Fruit fly (Drosophila melanogaster) whole organism, embryonic: ENCODE measurements around the gene CG6937.
A peak's percentile ranks its signal among the peaks of the same experiment; 100 is the strongest.

Experiments
- Abd-B ChIP-seq: fragments of 200-800 bp; sonication (Bioruptor generic); optimal IDR thresholded peaks from 2 replicates; lab custom pipeline; 2018; ENCODE audit warnings: missing biosample characterization, mild to moderate bottlenecking, missing genetic modification characterization, moderate library complexity
- Aef1 ChIP-seq: fragments of 200-800 bp; sonication (Bioruptor generic); IDR thresholded peaks from 3 replicates; pipeline ENCODE4 v1.3.6; 2022; ENCODE audit warnings: missing biosample characterization, missing genetic modification characterization
- CG11093 ChIP-seq: fragments of 200-800 bp; sonication (Bioruptor generic); IDR thresholded peaks from 3 replicates; pipeline ENCODE4 v1.3.6; 2022; ENCODE audit warnings: missing biosample characterization, missing genetic modification characterization
- CG11398 ChIP-seq: fragments of 200-800 bp; sonication (Bioruptor generic); optimal IDR thresholded peaks from 2 replicates; lab custom pipeline; 2016; ENCODE audit warnings: missing biosample characterization, missing genetic modification characterization
- CG11695 ChIP-seq: fragments of 200-800 bp; sonication (Bioruptor generic); IDR thresholded peaks from 3 replicates; pipeline ENCODE4 v1.3.6; 2022; ENCODE audit warnings: missing biosample characterization, missing genetic modification characterization
- CG12104 ChIP-seq: fragments of 200-800 bp; sonication (Bioruptor generic); optimal IDR thresholded peaks from 3 replicates; lab custom pipeline; 2016; ENCODE audit warnings: missing biosample characterization, missing genetic modification characterization
- CG12299 ChIP-seq: fragments of 200-800 bp; sonication (Bioruptor generic); optimal IDR thresholded peaks from 2 replicates; lab custom pipeline; 2018; ENCODE audit warnings: missing biosample characterization, mild to moderate bottlenecking, missing genetic modification characterization
- CG12744 ChIP-seq: fragments of 200-800 bp; sonication (Bioruptor generic); optimal IDR thresholded peaks from 2 replicates; lab custom pipeline; 2016; ENCODE audit warnings: missing biosample characterization, missing genetic modification characterization
- CG1602 ChIP-seq: fragments of 200-800 bp; sonication (Bioruptor generic); optimal IDR thresholded peaks from 3 replicates; lab custom pipeline; 2016; ENCODE audit warnings: missing biosample characterization, missing genetic modification characterization
- CG16813 ChIP-seq: fragments of 200-800 bp; sonication (Bioruptor generic); IDR thresholded peaks from 3 replicates; pipeline ENCODE4 v1.3.6; 2022; ENCODE audit warnings: missing biosample characterization, missing genetic modification characterization; ENCODE audit not compliant: partially characterized antibody
- CG17612 ChIP-seq: fragments of 200-800 bp; sonication (Bioruptor generic); IDR thresholded peaks from 2 replicates; pipeline ENCODE4 v1.3.6; 2022; ENCODE audit warnings: missing biosample characterization, missing genetic modification characterization
- CG17912 ChIP-seq: fragments of 200-800 bp; sonication (Bioruptor generic); optimal IDR thresholded peaks from 2 replicates; lab custom pipeline; 2018; ENCODE audit warnings: missing biosample characterization, mild to moderate bottlenecking, missing genetic modification characterization
- CG31441 ChIP-seq: fragments of 200-800 bp; sonication (Bioruptor generic); IDR thresholded peaks from 2 replicates; pipeline ENCODE4 v1.3.6; 2022; ENCODE audit warnings: missing biosample characterization, missing genetic modification characterization
- CG34376 ChIP-seq: fragments of 200-800 bp; sonication (Bioruptor generic); optimal IDR thresholded peaks from 2 replicates; lab custom pipeline; 2018; ENCODE audit warnings: missing biosample characterization, mild to moderate bottlenecking, missing genetic modification characterization
- CG3847 ChIP-seq: fragments of 200-800 bp; sonication (Bioruptor generic); IDR thresholded peaks from 2 replicates; pipeline ENCODE4 v1.3.6; 2022; ENCODE audit warnings: missing biosample characterization, missing genetic modification characterization
- CG4617 ChIP-seq: fragments of 200-800 bp; sonication (Bioruptor generic); optimal IDR thresholded peaks from 3 replicates; lab custom pipeline; 2016; ENCODE audit warnings: missing biosample characterization, missing genetic modification characterization, borderline replicate concordance
- CG4707 ChIP-seq: fragments of 200-800 bp; sonication (Bioruptor generic); optimal IDR thresholded peaks from 2 replicates; lab custom pipeline; 2018; ENCODE audit warnings: missing biosample characterization, mild to moderate bottlenecking, missing genetic modification characterization, moderate library complexity
- CG6654 ChIP-seq: fragments of 200-800 bp; sonication (Bioruptor generic); optimal IDR thresholded peaks from 2 replicates; lab custom pipeline; 2017; ENCODE audit warnings: missing biosample characterization, mild to moderate bottlenecking, missing genetic modification characterization
- CG6683 ChIP-seq: fragments of 200-800 bp; sonication (Bioruptor generic); optimal IDR thresholded peaks from 2 replicates; lab custom pipeline; 2017; ENCODE audit warnings: missing biosample characterization, mild to moderate bottlenecking, missing genetic modification characterization, missing genetic modification reagents
- CG8944 ChIP-seq: fragments of 200-800 bp; sonication (Bioruptor generic); optimal IDR thresholded peaks from 3 replicates; lab custom pipeline; 2016; ENCODE audit warnings: missing biosample characterization, missing genetic modification characterization
- CrebB ChIP-seq: fragments of 200-800 bp; sonication (Bioruptor generic); optimal IDR thresholded peaks from 3 replicates; lab custom pipeline; 2018; ENCODE audit warnings: missing biosample characterization, mild to moderate bottlenecking, missing genetic modification characterization
- D19B ChIP-seq: fragments of 200-800 bp; sonication (Bioruptor generic); optimal IDR thresholded peaks from 2 replicates; lab custom pipeline; 2017; ENCODE audit warnings: missing biosample characterization, mild to moderate bottlenecking, missing genetic modification characterization
- Eip74EF ChIP-seq, 2 experiments: fragments of 200-800 bp in 1 of 2; fragments of >200 bp in 1 of 2; sonication (Bioruptor generic) in 1 of 2; optimal IDR thresholded peaks; 2 replicates each; lab custom pipeline; 2017 to 2019; ENCODE audit warnings: missing biosample characterization in 2 of 2, missing genetic modification characterization in 2 of 2, mild to moderate bottlenecking in 1 of 2, moderate library complexity in 1 of 2
- Ets97D ChIP-seq: fragments of 200-800 bp; sonication (Bioruptor generic); optimal IDR thresholded peaks from 3 replicates; lab custom pipeline; 2016; ENCODE audit warnings: missing biosample characterization, missing genetic modification characterization
- HHEX ChIP-seq: fragments of 200-800 bp; sonication (Bioruptor generic); optimal IDR thresholded peaks from 3 replicates; lab custom pipeline; 2017; ENCODE audit warnings: missing biosample characterization, mild to moderate bottlenecking, missing genetic modification characterization, missing genetic modification reagents
- MTF-1 ChIP-seq: fragments of 200-800 bp; sonication (Bioruptor generic); optimal IDR thresholded peaks from 2 replicates; lab custom pipeline; 2018; ENCODE audit warnings: missing biosample characterization, mild to moderate bottlenecking, missing genetic modification characterization, borderline replicate concordance
- NC2α ChIP-seq: fragments of 200-800 bp; sonication (Bioruptor generic); optimal IDR thresholded peaks from 2 replicates; lab custom pipeline; 2016; ENCODE audit warnings: missing biosample characterization, missing genetic modification characterization
- NFAT ChIP-seq: fragments of 200-800 bp; sonication (Bioruptor generic); IDR thresholded peaks from 2 replicates; pipeline ENCODE4 v1.3.6; 2022; ENCODE audit warnings: missing biosample characterization, missing genetic modification characterization
- Poxn ChIP-seq: fragments of 200-800 bp; sonication (Bioruptor generic); IDR thresholded peaks from 2 replicates; pipeline ENCODE4 v1.3.6; 2022; ENCODE audit warnings: missing biosample characterization, missing genetic modification characterization
- Scr ChIP-seq: fragments of 200-800 bp; sonication (Bioruptor generic); IDR thresholded peaks from 2 replicates; pipeline ENCODE4 v1.3.6; 2022; ENCODE audit warnings: missing biosample characterization, missing genetic modification characterization; ENCODE audit not compliant: partially characterized antibody
- Sry-β ChIP-seq: fragments of 200-800 bp; sonication (Bioruptor generic); optimal IDR thresholded peaks from 2 replicates; lab custom pipeline; 2018; ENCODE audit warnings: missing biosample characterization, mild to moderate bottlenecking, missing genetic modification characterization, moderate library complexity
- Ssrp ChIP-seq: fragments of 200-800 bp; sonication (Bioruptor generic); optimal IDR thresholded peaks from 2 replicates; lab custom pipeline; 2018; ENCODE audit warnings: missing biosample characterization, mild to moderate bottlenecking, missing genetic modification characterization, moderate library complexity
- ab ChIP-seq: fragments of 200-800 bp; sonication (Bioruptor generic); optimal IDR thresholded peaks from 2 replicates; lab custom pipeline; 2016; ENCODE audit warnings: missing biosample characterization, missing genetic modification characterization
- cato ChIP-seq: fragments of 200-800 bp; sonication (Bioruptor generic); optimal IDR thresholded peaks from 2 replicates; lab custom pipeline; 2016; ENCODE audit warnings: missing biosample characterization, missing genetic modification characterization, borderline replicate concordance
- cg ChIP-seq: fragments of 200-800 bp; sonication (Bioruptor generic); optimal IDR thresholded peaks from 3 replicates; lab custom pipeline; 2019; ENCODE audit warnings: missing biosample characterization, mild to moderate bottlenecking, missing genetic modification characterization, moderate library complexity
- chif ChIP-seq, 2 experiments: fragments of 200-800 bp; sonication (Bioruptor generic); optimal IDR thresholded peaks; 3 replicates each; lab custom pipeline; 2016; ENCODE audit warnings: missing biosample characterization in 2 of 2, missing genetic modification characterization in 2 of 2
- croc ChIP-seq: fragments of 200-800 bp; sonication (Bioruptor generic); conservative IDR thresholded peaks from 3 replicates; pipeline ENCODE4 v1.3.6; 2022; ENCODE audit warnings: missing biosample characterization, missing genetic modification characterization
- dmrt11E ChIP-seq: fragments of 200-800 bp; sonication (Bioruptor generic); optimal IDR thresholded peaks from 3 replicates; lab custom pipeline; 2018; ENCODE audit warnings: missing biosample characterization, mild to moderate bottlenecking, missing genetic modification characterization, moderate library complexity
- gcm2 ChIP-seq: fragments of 200-800 bp; sonication (Bioruptor generic); optimal IDR thresholded peaks from 2 replicates; lab custom pipeline; 2016; ENCODE audit warnings: missing biosample characterization, missing genetic modification characterization
- hth ChIP-seq: fragments of >200 bp; optimal IDR thresholded peaks from 2 replicates; lab custom pipeline; 2017; ENCODE audit warnings: inconsistent platforms
- klu ChIP-seq: fragments of 200-800 bp; sonication (Bioruptor generic); IDR thresholded peaks from 2 replicates; pipeline ENCODE4 v1.3.6; 2022; ENCODE audit warnings: missing biosample characterization, missing genetic modification characterization
- knrl ChIP-seq: fragments of 200-800 bp; sonication (Bioruptor generic); IDR thresholded peaks from 3 replicates; pipeline ENCODE4 v1.3.6; 2022; ENCODE audit warnings: missing biosample characterization, missing genetic modification characterization; ENCODE audit not compliant: partially characterized antibody
- lab ChIP-seq: fragments of 200-800 bp; sonication (Bioruptor generic); optimal IDR thresholded peaks from 3 replicates; lab custom pipeline; 2017; ENCODE audit warnings: missing biosample characterization, missing genetic modification characterization, mild to moderate bottlenecking, moderate library complexity, missing genetic modification reagents
- mam ChIP-seq: fragments of 200-800 bp; sonication (Bioruptor generic); optimal IDR thresholded peaks from 3 replicates; lab custom pipeline; 2016; ENCODE audit warnings: missing biosample characterization, missing genetic modification characterization
- row ChIP-seq: fragments of 200-800 bp; sonication (Bioruptor generic); IDR thresholded peaks from 3 replicates; pipeline ENCODE4 v1.3.6; 2022; ENCODE audit warnings: missing biosample characterization, missing genetic modification characterization
- sens-2 ChIP-seq: fragments of 200-800 bp; sonication (Bioruptor generic); IDR thresholded peaks from 2 replicates; pipeline ENCODE4 v1.3.6; 2022; ENCODE audit warnings: missing biosample characterization, missing genetic modification characterization
- tll ChIP-seq, 2 experiments: fragments of 200-800 bp in 1 of 2; fragments of >200 bp in 1 of 2; sonication (Bioruptor generic) in 1 of 2; optimal IDR thresholded peaks; 2 replicates each; lab custom pipeline; 2017 to 2019; ENCODE audit warnings: missing biosample characterization in 2 of 2, missing genetic modification characterization in 2 of 2, mild to moderate bottlenecking in 1 of 2, moderate library complexity in 1 of 2
- wor ChIP-seq: fragments of 200-800 bp; sonication (Bioruptor generic); IDR thresholded peaks from 2 replicates; pipeline ENCODE4 v1.3.6; 2022; ENCODE audit warnings: missing biosample characterization, missing genetic modification characterization
- z ChIP-seq: fragments of 200-800 bp; sonication (Bioruptor generic); IDR thresholded peaks from 3 replicates; pipeline ENCODE4 v1.3.6; 2022; ENCODE audit warnings: missing biosample characterization, missing genetic modification characterization
- zfh2 ChIP-seq: fragments of 200-800 bp; sonication (Bioruptor generic); optimal IDR thresholded peaks from 2 replicates; lab custom pipeline; 2016; ENCODE audit warnings: missing biosample characterization, missing genetic modification characterization

Gene CG6937

DNA sequence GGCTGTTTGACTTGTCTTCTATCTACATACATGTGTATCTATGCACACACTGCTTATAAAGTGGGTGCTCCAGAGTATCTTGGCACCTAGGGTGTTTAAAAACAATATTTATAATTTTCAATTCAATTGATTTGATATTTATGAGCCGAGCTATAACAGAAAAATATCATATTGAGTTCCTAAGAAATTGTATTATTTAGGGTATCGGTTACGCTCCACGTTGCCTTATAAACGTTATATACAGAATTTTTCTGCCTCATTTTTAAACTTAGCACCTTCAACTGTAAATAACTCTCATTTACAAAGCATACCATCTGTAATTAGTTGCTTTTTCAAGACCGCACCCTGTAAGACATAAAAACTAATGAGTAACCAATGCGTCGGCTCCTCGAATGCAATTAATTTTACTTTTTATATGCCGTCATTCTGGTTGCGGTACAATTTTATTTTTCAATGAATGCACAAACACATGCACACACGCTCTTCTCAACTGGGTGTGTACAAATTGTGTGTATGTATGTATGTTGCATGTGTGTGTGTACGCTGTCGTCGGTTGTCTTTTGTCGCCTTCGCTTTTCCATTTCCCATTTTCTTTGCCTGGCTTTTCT, 6.2 kb downstream of the CG6937 start (continued):
- TF ChIP-seq klu (no peak), knrl (GFP tag; lab: Robert Waterston, UW) (no peak), CG4707 (GFP tag; lab: Kevin White, UChicago) (peak; percentile 49), dmrt11E (tag; lab: Kevin White, UChicago) (peak; percentile 85), NC2α (GFP tag; lab: Kevin White, UChicago) (peak; percentile 56), NFAT (no peak), Aef1 (no peak), MTF-1 (peak; percentile 49), D19B (peak; percentile 89), cato (GFP tag; lab: Kevin White, UChicago) (peak; percentile 35), tll (GFP tag; optimal IDR thresholded peaks at IDR 0.05; lab: Kevin White, UChicago) (no peak), CG17912 (GFP tag; lab: Kevin White, UChicago) (no peak), CG11695 (no peak), row (GFP tag; lab: Robert Waterston, UW) (peak; percentile 81), sens-2 (GFP tag; lab: Robert Waterston, UW) (no peak), ab (no peak), Sry-β (GFP tag; lab: Kevin White, UChicago) (peak; percentile 1), Eip74EF (GFP tag; optimal IDR thresholded peaks at IDR 0.05; lab: Kevin White, UChicago) (peak in 1 of 2 experiments; percentile 66), Scr (GFP tag; lab: Robert Waterston, UW) (no peak), mam (GFP tag; lab: Kevin White, UChicago) (peak; percentile 20), CG16813 (GFP tag; lab: Robert Waterston, UW) (no peak), CG12299 (tag; lab: Kevin White, UChicago) (no peak), hth (no peak), CrebB (tag; lab: Kevin White, UChicago) (no peak), CG11398 (GFP tag; lab: Kevin White, UChicago) (no peak), zfh2 (GFP tag; lab: Kevin White, UChicago) (no peak), CG8944 (GFP tag; lab: Kevin White, UChicago) (no peak), CG12104 (GFP tag; lab: Kevin White, UChicago) (peak; percentile 61), CG1602 (GFP tag; lab: Kevin White, UChicago) (peak; percentile 56), z (GFP tag; lab: Robert Waterston, UW) (no peak), chif (GFP tag; optimal IDR thresholded peaks at IDR 0.05; lab: Kevin White, UChicago) (peak; percentile 41 to 42), CG3847 (GFP tag; lab: Robert Waterston, UW) (no peak), Abd-B (peak; percentile 64), CG31441 (peak; percentile 82), CG12744 (GFP tag; lab: Kevin White, UChicago) (no peak), wor (GFP tag; lab: Robert Waterston, UW) (peak; percentile 68), lab (GFP tag; lab: Kevin White, UChicago) (peak; percentile 26), cg (GFP tag; lab: Kevin White, UChicago) (peak; percentile 75), CG34376 (no peak), Ssrp (tag; lab: Kevin White, UChicago) (peak; percentile 86), CG4617 (GFP tag; lab: Kevin White, UChicago) (peak; percentile 8), gcm2 (GFP tag; lab: Kevin White, UChicago) (no peak), Ets97D (GFP tag; lab: Kevin White, UChicago) (peak; percentile 17), HHEX (peak; percentile 5), Poxn (GFP tag; lab: Robert Waterston, UW) (no peak), CG6654 (peak; percentile 36), CG17612 (GFP tag; lab: Robert Waterston, UW) (no peak), CG11093 (no peak), croc (GFP tag; lab: Robert Waterston, UW) (peak; percentile 62), CG6683 (GFP tag; lab: Kevin White, UChicago) (no peak)
